Worm (Caenorhabditis elegans) whole organism, L4/young adult: ENCODE results near the gene pmp-2.

ENCODE experiments used
- W03F9.2 ChIP-seq: fragments of 150-350 bp; optimal IDR thresholded peaks from 2 replicates; lab custom pipeline; 2014; ENCODE audit warnings: missing biosample characterization, missing genetic modification characterization
- dao-5 ChIP-seq: sonication (generic microtip); optimal IDR thresholded peaks from 2 replicates; lab custom pipeline; 2016; ENCODE audit warnings: missing genotype, missing genetic modification characterization, moderate library complexity, missing compliant biosample characterization
- him-1 ChIP-seq: sonication (generic microtip); optimal IDR thresholded peaks from 2 replicates; lab custom pipeline; 2016; ENCODE audit warnings: missing genotype, missing genetic modification reagents, missing genetic modification characterization, missing compliant biosample characterization

pmp-2 gene

ce11 chrII:6860043-6860442, 27.6 kb downstream of the pmp-2 start:
- TF ChIP-seq W03F9.2 (no peak), dao-5 (tag; lab: Kevin White, UChicago) (no peak), him-1 (no peak)

- TF ChIP-seq dao-5 (tag; lab: Kevin White, UChicago) (no peak), W03F9.2 (no peak), him-1 (no peak)
These were observed 28.8 kb downstream of the pmp-2 start for ce11 chrII:6858835-6859234.

- TF ChIP-seq W03F9.2 (no peak), him-1 (no peak), dao-5 (tag; lab: Kevin White, UChicago) (no peak)
These were observed 29.4 kb downstream of the pmp-2 start, which contains the start of gene dnj-5 for ce11 chrII:6858201-6858600. dnj-5 (minus strand) TSS chrII:6858301.

ce11 chrII:6853059-6853466, 34.5 kb downstream of the pmp-2 start:
- peak; percentile 14 for TF ChIP-seq W03F9.2
- TF ChIP-seq dao-5 (tag; lab: Kevin White, UChicago): peak; percentile 24
- peak; percentile 91 for TF ChIP-seq him-1

ce11 chrII:6851938-6852337, 35.7 kb downstream of the pmp-2 start, which contains the start of gene C04A2.15:
C04A2.15 (plus strand) TSS chrII:6852236.
- TF ChIP-seq W03F9.2 (no peak), him-1 (no peak), dao-5 (tag; lab: Kevin White, UChicago) (no peak)

ce11 chrII:6849308-6849707, 38.3 kb downstream of the pmp-2 start:
- TF ChIP-seq him-1: no peak
- TF ChIP-seq W03F9.2: no peak
- no peak for TF ChIP-seq dao-5 (tag; lab: Kevin White, UChicago)

ce11 chrII:6847917-6848379, 39.7 kb downstream of the pmp-2 start, which contains the start of gene tbc-6:
tbc-6 (plus strand) TSS chrII:6848124.
- peak; percentile 61 for TF ChIP-seq W03F9.2
- TF ChIP-seq dao-5 (tag; lab: Kevin White, UChicago): no peak

- TF ChIP-seq him-1 (no peak), dao-5 (tag; lab: Kevin White, UChicago) (no peak)
These were observed 40.9 kb downstream of the pmp-2 start for ce11 chrII:6846723-6847122.

- no peak for TF ChIP-seq W03F9.2
- no peak for TF ChIP-seq dao-5 (tag; lab: Kevin White, UChicago)
These were observed 42.6 kb downstream of the pmp-2 start for ce11 chrII:6845006-6845459.

ce11 chrII:6844227-6845005, 43.2 kb downstream of the pmp-2 start:
- TF ChIP-seq W03F9.2: no peak
- no peak for TF ChIP-seq him-1
- TF ChIP-seq dao-5 (tag; lab: Kevin White, UChicago): no peak

- TF ChIP-seq dao-5 (tag; lab: Kevin White, UChicago) (no peak), W03F9.2 (no peak), him-1 (no peak)
These were observed 43.9 kb downstream of the pmp-2 start for ce11 chrII:6843680-6844079.

ce11 chrII:6843211-6843610, 44.4 kb downstream of the pmp-2 start:
- TF ChIP-seq W03F9.2 (no peak), him-1 (no peak)

ce11 chrII:6842651-6843118, 44.9 kb downstream of the pmp-2 start:
- TF ChIP-seq him-1 (no peak), dao-5 (tag; lab: Kevin White, UChicago) (no peak), W03F9.2 (no peak)

ce11 chrII:6842009-6842408, 45.6 kb downstream of the pmp-2 start:
- TF ChIP-seq W03F9.2 (no peak), him-1 (no peak), dao-5 (tag; lab: Kevin White, UChicago) (no peak)

ce11 chrII:6841102-6841501, 46.5 kb downstream of the pmp-2 start:
- TF ChIP-seq W03F9.2 (no peak), dao-5 (tag; lab: Kevin White, UChicago) (no peak), him-1 (no peak)
